Worm (Caenorhabditis elegans) whole organism, midembryonic: ENCODE results near the gene abu-4.
"Not testable (repeated sequence)": the region's sequence is repeated elsewhere in the genome, so short reads cannot be mapped to it uniquely, and the experiment has no call there.

Experiments used
- T22C8.4 ChIP-seq: fragments of 200-800 bp; sonication (Bioruptor generic); IDR thresholded peaks from 2 replicates; pipeline ENCODE4 v1.3.6; 2022; ENCODE audit warnings: missing genetic modification characterization, missing compliant biosample characterization
- cog-1 ChIP-seq: sonication (generic microtip); optimal IDR thresholded peaks from 2 replicates; lab custom pipeline; 2016; ENCODE audit warnings: missing genetic modification characterization, missing compliant biosample characterization
- flt-1 ChIP-seq: fragments of 200-800 bp; sonication (Bioruptor generic); IDR thresholded peaks from 2 replicates; pipeline ENCODE4 v1.3.6; 2022; ENCODE audit warnings: missing genetic modification characterization, missing compliant biosample characterization
- klf-2 ChIP-seq: fragments of 200-800 bp; sonication (Bioruptor generic); conservative IDR thresholded peaks from 2 replicates; pipeline ENCODE4 v1.3.6; 2022; ENCODE audit warnings: missing genetic modification reagents, missing genetic modification characterization, missing compliant biosample characterization
- med-1 ChIP-seq: sonication (generic microtip); optimal IDR thresholded peaks from 2 replicates; lab custom pipeline; 2017; ENCODE audit warnings: missing genetic modification characterization, mild to moderate bottlenecking, missing compliant biosample characterization, antibody characterized with exemption, missing genetic modification reagents; ENCODE audit not compliant: insufficient read depth
- ref-1 ChIP-seq: fragments of 200-800 bp; sonication (Bioruptor generic); conservative IDR thresholded peaks from 2 replicates; pipeline ENCODE4 v1.3.6; 2022; ENCODE audit warnings: missing genetic modification reagents, missing genetic modification characterization, missing compliant biosample characterization
- tab-1 ChIP-seq: fragments of 200-800 bp; sonication (Bioruptor generic); IDR thresholded peaks from 2 replicates; pipeline ENCODE4 v1.3.6; 2022; ENCODE audit warnings: missing genetic modification characterization, missing compliant biosample characterization
- ztf-23 ChIP-seq: fragments of 200-800 bp; sonication (Bioruptor generic); IDR thresholded peaks from 2 replicates; pipeline ENCODE4 v1.3.6; 2022; ENCODE audit warnings: missing genetic modification reagents, missing genetic modification characterization, missing compliant biosample characterization
- ztf-29 ChIP-seq: fragments of 200-800 bp; sonication (Bioruptor generic); IDR thresholded peaks from 2 replicates; pipeline ENCODE4 v1.3.6; 2022; ENCODE audit warnings: missing genetic modification reagents, missing genetic modification characterization, missing compliant biosample characterization

abu-4 gene

DNA sequence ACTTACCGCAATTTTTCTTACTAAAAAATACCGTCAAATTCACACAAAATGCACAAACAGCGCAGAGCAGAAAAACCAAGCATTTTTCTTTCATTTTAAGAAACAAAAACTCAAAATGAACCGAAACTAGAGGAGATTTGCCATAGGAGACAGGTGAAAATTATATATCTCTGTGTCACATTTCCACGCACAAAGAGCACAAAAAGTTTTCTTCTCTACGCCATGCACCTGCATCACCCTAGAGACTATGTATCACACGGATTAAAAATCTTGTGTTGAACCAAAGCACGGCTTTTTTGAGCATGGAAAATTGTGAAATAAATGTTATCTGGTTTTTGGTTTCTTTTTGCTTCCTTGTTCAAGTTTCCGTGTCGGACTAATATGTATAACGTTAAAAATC is 29.1 kb downstream of the abu-4 start, which contains the start of gene irld-15:
Gene irld-15 (minus strand): TSS at position 101 of the 400 bp plus-strand sequence.
- no peak for TF ChIP-seq T22C8.4 (GFP tag; lab: Robert Waterston, UW)
- no peak for TF ChIP-seq cog-1
- no peak for TF ChIP-seq ztf-23 (GFP tag; lab: Robert Waterston, UW)
- TF ChIP-seq ztf-29 (GFP tag; lab: Robert Waterston, UW): no peak
- no peak for TF ChIP-seq ref-1 (GFP tag; lab: Robert Waterston, UW)
- no peak for TF ChIP-seq tab-1 (GFP tag; lab: Robert Waterston, UW)
- no peak for TF ChIP-seq flt-1 (GFP tag; lab: Robert Waterston, UW)

DNA sequence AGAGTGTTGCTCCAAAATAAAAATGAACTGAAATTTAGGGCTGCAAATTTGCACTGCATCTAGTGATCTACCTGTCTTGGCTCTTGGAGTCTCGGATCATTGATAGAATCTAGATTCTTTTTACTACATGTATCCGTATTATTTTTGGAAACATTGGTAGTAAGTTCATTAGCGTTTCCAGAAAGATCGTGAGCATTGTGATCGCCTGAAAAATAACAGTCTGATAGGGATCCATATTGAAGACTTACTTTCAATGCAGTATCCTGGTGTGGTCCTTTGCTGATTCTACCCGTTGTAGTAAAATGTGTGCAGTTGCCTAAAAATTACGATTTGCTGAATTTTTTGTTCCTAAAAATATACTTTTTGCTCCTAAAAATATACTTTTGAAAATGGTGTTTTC is 31.7 kb downstream of the abu-4 start:
- TF ChIP-seq ztf-23 (GFP tag; lab: Robert Waterston, UW): no peak
- no peak for TF ChIP-seq T22C8.4 (GFP tag; lab: Robert Waterston, UW)
- no peak for TF ChIP-seq cog-1

DNA sequence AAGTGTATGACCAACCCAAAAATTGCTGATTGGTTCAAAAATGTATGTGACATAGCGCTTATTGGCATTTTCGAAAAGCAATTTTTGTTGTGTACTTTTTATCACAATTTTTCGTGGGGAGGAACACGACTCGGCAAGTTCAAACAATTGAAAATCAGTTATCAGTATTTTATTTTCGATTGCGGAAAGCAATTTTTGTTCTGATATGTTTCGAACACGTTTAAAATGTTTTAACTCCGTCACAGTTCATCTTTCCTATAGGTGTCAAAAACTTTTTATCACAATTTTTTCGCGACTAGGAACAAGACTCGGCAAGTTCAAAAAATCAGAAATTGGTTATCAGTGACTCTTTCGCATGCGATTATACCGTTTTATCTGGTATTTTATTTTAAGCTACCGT is 33.6 kb downstream of the abu-4 start:
- no peak for TF ChIP-seq med-1 (GFP tag; lab: Kevin White, UChicago)
- no peak for TF ChIP-seq tab-1 (GFP tag; lab: Robert Waterston, UW)
- TF ChIP-seq cog-1: no peak
- no peak for TF ChIP-seq T22C8.4 (GFP tag; lab: Robert Waterston, UW)
- no peak for TF ChIP-seq ztf-29 (GFP tag; lab: Robert Waterston, UW)
- TF ChIP-seq ref-1 (GFP tag; lab: Robert Waterston, UW): no peak
- no peak for TF ChIP-seq ztf-23 (GFP tag; lab: Robert Waterston, UW)
- TF ChIP-seq klf-2: no peak
- TF ChIP-seq flt-1 (GFP tag; lab: Robert Waterston, UW): no peak

DNA sequence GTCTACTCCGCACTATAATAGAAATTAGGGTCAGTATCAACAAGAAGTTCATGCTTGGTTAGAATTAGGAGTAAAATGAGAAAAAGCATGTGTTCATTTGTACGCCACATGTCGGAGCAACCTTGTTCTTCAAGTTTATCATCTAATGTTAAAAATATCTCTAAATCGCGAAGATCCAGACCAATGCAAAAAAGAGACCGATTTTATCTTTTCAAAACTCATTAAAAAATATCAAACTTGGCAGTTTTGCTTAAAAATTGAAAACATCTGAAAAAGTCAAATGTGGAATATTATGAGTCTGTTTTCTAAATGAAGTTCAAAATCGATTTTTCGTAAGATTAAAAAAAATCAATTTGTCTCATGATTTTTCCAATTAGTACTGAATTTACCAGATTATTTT is 46.4 kb downstream of the abu-4 start, which contains the start of gene Y19D10B.6:
Gene Y19D10B.6 (minus strand): TSS at position 101 of the 400 bp plus-strand sequence.
- TF ChIP-seq ref-1, flt-1, tab-1 (GFP tag; lab: Robert Waterston, UW): not testable (repeated sequence)

DNA sequence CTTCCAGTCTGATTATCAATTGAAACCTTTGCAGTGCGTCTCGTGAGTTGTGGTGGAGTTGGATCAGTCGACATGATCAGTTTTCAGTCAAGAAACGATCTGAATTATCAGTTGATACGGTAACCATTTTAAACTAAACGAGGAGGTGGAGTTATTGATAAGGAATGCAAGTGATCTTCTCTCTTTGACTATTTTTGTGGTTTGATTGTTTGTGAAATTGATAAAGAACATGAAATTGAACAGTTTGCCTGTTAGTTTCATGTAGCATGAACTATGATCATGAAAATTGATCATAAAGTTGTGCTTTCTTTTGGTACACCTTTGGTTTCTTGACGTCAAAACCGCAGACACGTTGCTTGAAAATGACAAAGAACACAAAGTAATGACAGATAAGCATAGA is 47.8 kb downstream of the abu-4 start, which contains the start of gene pud-1.2:
Gene pud-1.2 (minus strand): TSS at position 101 of the 400 bp plus-strand sequence.
- not testable (repeated sequence) for TF ChIP-seq med-1 (GFP tag; lab: Kevin White, UChicago); ref-1 (GFP tag; lab: Robert Waterston, UW); T22C8.4 (GFP tag; lab: Robert Waterston, UW)

DNA sequence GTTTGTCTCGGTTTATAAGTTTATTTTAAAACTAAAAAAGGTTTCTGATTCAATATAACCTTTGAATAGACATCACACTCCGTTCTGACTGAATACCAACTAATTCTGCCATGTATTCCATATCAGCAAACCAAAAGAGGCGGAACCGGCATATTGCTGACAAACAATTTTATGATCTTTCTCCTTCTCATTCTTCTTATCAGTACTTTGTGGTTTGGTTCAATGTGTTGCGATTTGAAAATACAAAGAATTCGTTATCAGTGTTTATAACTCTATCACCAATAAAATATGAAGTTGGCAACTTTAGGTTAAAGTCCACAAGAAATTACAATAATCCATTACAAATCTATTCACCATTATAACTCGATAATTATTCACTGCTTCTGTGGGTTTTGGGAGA is 49.6 kb downstream of the abu-4 start:
- TF ChIP-seq flt-1 (GFP tag; lab: Robert Waterston, UW) (no peak), ztf-23 (GFP tag; lab: Robert Waterston, UW) (no peak), tab-1 (GFP tag; lab: Robert Waterston, UW) (no peak), cog-1 (no peak), T22C8.4 (GFP tag; lab: Robert Waterston, UW) (no peak)

DNA sequence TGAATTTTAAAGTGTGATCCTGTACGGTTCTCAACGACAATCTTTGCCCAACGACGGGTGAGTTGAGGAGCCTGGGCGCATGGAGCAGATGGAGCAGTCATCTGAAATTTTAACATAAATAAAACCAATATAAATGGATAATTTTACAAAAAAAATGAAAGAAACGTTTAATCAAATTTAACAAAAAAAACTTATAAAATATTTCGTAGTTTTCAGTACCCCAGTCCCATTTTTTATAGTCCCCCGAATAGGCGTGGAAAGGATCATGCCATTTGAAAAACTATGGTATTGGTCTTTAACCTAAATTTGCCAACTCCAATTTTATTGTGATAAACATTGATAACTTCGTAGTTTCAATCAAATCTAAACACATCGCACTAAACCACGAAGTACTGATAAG is 50.4 kb downstream of the abu-4 start, which contains the start of gene pud-3:
Gene pud-3 (minus strand): TSS at position 101 of the 400 bp plus-strand sequence.
- TF ChIP-seq T22C8.4 (GFP tag; lab: Robert Waterston, UW): no peak
- no peak for TF ChIP-seq ztf-29 (GFP tag; lab: Robert Waterston, UW)
- TF ChIP-seq flt-1 (GFP tag; lab: Robert Waterston, UW): no peak
- no peak for TF ChIP-seq cog-1
- no peak for TF ChIP-seq ztf-23 (GFP tag; lab: Robert Waterston, UW)
- no peak for TF ChIP-seq med-1 (GFP tag; lab: Kevin White, UChicago)
